Worm (Caenorhabditis elegans): ENCODE measurements around the gene dmd-8.

The dmd-8 gene

ce11 chrV:342346-342745 is 6.1 kb upstream of the dmd-8 start:
- TF ChIP-seq M03D4.4 (tag; optimal IDR thresholded peaks at IDR 0.05) = no peak
- TF ChIP-seq nhr-2 (tag; optimal IDR thresholded peaks at IDR 0.05) = no peak
- TF ChIP-seq lin-32 (GFP tag; optimal IDR thresholded peaks at IDR 0.05) = no peak
- no peak for TF ChIP-seq pha-4 (tag; optimal IDR thresholded peaks at IDR 0.05)
- no peak for TF ChIP-seq lin-13 (tag; optimal IDR thresholded peaks at IDR 0.05)
- TF ChIP-seq ham-2 (GFP tag; optimal IDR thresholded peaks at IDR 0.05) = no peak
- TF ChIP-seq unc-120 (tag; optimal IDR thresholded peaks at IDR 0.05; ENCODE audit: poor library complexity, severe bottlenecking) = no peak
- no peak for TF ChIP-seq ceh-83 (GFP tag; optimal IDR thresholded peaks at IDR 0.05)
- no peak for TF ChIP-seq nhr-237 (tag; optimal IDR thresholded peaks at IDR 0.05)
- TF ChIP-seq elt-3 (tag; optimal IDR thresholded peaks at IDR 0.05) = no peak
- TF ChIP-seq ceh-39 (tag; optimal IDR thresholded peaks at IDR 0.05) = no peak
- TF ChIP-seq ces-1 (GFP tag; optimal IDR thresholded peaks at IDR 0.05) = no peak
- no peak for TF ChIP-seq cnd-1 (tag; optimal IDR thresholded peaks at IDR 0.05)
- no peak for TF ChIP-seq mab-5 (tag; optimal IDR thresholded peaks at IDR 0.05)
- TF ChIP-seq drap-1 (GFP tag; optimal IDR thresholded peaks at IDR 0.05) = no peak

DNA sequence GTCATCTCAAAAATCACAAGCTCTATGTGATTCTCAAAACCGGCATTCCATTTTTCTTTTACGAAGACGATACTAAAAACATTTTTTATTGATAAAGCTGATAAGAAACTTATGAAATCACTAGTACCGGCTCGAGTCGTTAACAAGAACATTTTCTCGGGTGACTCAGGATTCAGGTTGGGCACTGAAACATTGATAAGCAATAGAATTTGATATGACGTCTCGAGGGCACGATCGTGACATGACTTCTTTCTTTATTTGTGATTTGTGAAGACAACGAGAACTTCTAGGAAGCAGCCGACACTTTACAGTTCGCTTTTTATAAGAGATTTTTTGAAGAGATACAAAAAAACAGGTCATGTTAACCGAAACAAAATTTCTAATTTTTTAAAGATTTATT is 2.5 kb downstream of the dmd-8 start:
- TF ChIP-seq bed-3 (GFP tag; optimal IDR thresholded peaks at IDR 0.05) = no peak
- TF ChIP-seq pha-4 (tag; optimal IDR thresholded peaks at IDR 0.05) = no peak
- no peak for TF ChIP-seq flh-1 (GFP tag; optimal IDR thresholded peaks at IDR 0.05)
- TF ChIP-seq nhr-2 (tag; optimal IDR thresholded peaks at IDR 0.05) = no peak
- no peak for TF ChIP-seq nhr-237 (tag; optimal IDR thresholded peaks at IDR 0.05)

ce11 chrV:332585-332984 is 3.7 kb downstream of the dmd-8 start:
- TF ChIP-seq mep-1 (tag; optimal IDR thresholded peaks at IDR 0.05) (no peak), bed-3 (GFP tag; optimal IDR thresholded peaks at IDR 0.05) (no peak), sem-2 (GFP tag; optimal IDR thresholded peaks at IDR 0.05) (no peak), snpc-4 (tag; optimal IDR thresholded peaks at IDR 0.05) (no peak), pha-4 (tag; optimal IDR thresholded peaks at IDR 0.05) (no peak)

ce11 chrV:331245-331644 is 5.0 kb downstream of the dmd-8 start:
- no peak for TF ChIP-seq pha-4 (tag; optimal IDR thresholded peaks at IDR 0.05)
- TF ChIP-seq ceh-43 (GFP tag; optimal IDR thresholded peaks at IDR 0.05) = no peak
- no peak for TF ChIP-seq bed-3 (GFP tag; optimal IDR thresholded peaks at IDR 0.05)
- TF ChIP-seq nhr-76 (tag; optimal IDR thresholded peaks at IDR 0.05) = no peak
- TF ChIP-seq mls-2 (tag; optimal IDR thresholded peaks at IDR 0.05) = no peak
- no peak for TF ChIP-seq lin-32 (GFP tag; optimal IDR thresholded peaks at IDR 0.05)
- TF ChIP-seq snpc-4 (tag; optimal IDR thresholded peaks at IDR 0.05) = no peak
- no peak for TF ChIP-seq ceh-83 (GFP tag; optimal IDR thresholded peaks at IDR 0.05)
- no peak for TF ChIP-seq lsy-2 (tag; optimal IDR thresholded peaks at IDR 0.05)
- no peak for TF ChIP-seq tbx-8 (GFP tag; optimal IDR thresholded peaks at IDR 0.05)
- no peak for TF ChIP-seq ceh-39 (tag; optimal IDR thresholded peaks at IDR 0.05)
- TF ChIP-seq M03D4.4 (tag; optimal IDR thresholded peaks at IDR 0.05) = no peak

ce11 chrV:330625-331024 is 5.6 kb downstream of the dmd-8 start, which contains the start of gene abt-4:
Gene abt-4 (minus strand): TSS chrV:330725.
- TF ChIP-seq bed-3 (GFP tag; optimal IDR thresholded peaks at IDR 0.05) (no peak), lin-32 (GFP tag; optimal IDR thresholded peaks at IDR 0.05) (no peak), ceh-83 (GFP tag; optimal IDR thresholded peaks at IDR 0.05) (no peak), nhr-2 (tag; optimal IDR thresholded peaks at IDR 0.05) (no peak), hlh-1 (tag; optimal IDR thresholded peaks at IDR 0.05) (no peak), ceh-43 (GFP tag; optimal IDR thresholded peaks at IDR 0.05) (no peak), ces-1 (GFP tag; optimal IDR thresholded peaks at IDR 0.05) (no peak), zip-8 (tag; optimal IDR thresholded peaks at IDR 0.05) (no peak), tbx-8 (GFP tag; optimal IDR thresholded peaks at IDR 0.05) (no peak), lin-13 (tag; optimal IDR thresholded peaks at IDR 0.05) (no peak)

- no peak for TF ChIP-seq ztf-11 (tag; optimal IDR thresholded peaks at IDR 0.05)
- no peak for TF ChIP-seq unc-120 (tag; optimal IDR thresholded peaks at IDR 0.05; ENCODE audit: poor library complexity, severe bottlenecking)
- TF ChIP-seq ces-1 (GFP tag; optimal IDR thresholded peaks at IDR 0.05) = no peak
- TF ChIP-seq lin-13 (tag; optimal IDR thresholded peaks at IDR 0.05) = no peak
- TF ChIP-seq drap-1 (GFP tag; optimal IDR thresholded peaks at IDR 0.05) = no peak
- TF ChIP-seq ceh-83 (GFP tag; optimal IDR thresholded peaks at IDR 0.05) = no peak
- TF ChIP-seq flh-1 (GFP tag; optimal IDR thresholded peaks at IDR 0.05) = no peak
- no peak for TF ChIP-seq elt-1 (tag; optimal IDR thresholded peaks at IDR 0.05; ENCODE audit: borderline replicate concordance, insufficient read depth)
- TF ChIP-seq sptf-1 (tag; optimal IDR thresholded peaks at IDR 0.05) = no peak
- TF ChIP-seq elt-3 (tag; optimal IDR thresholded peaks at IDR 0.05) = no peak
- no peak for TF ChIP-seq mab-5 (tag; optimal IDR thresholded peaks at IDR 0.05)
- TF ChIP-seq cnd-1 (tag; optimal IDR thresholded peaks at IDR 0.05) = no peak
- TF ChIP-seq tbx-8 (GFP tag; optimal IDR thresholded peaks at IDR 0.05) = no peak
- TF ChIP-seq sem-2 (GFP tag; optimal IDR thresholded peaks at IDR 0.05) = no peak
- TF ChIP-seq hlh-1 (tag; optimal IDR thresholded peaks at IDR 0.05) = no peak
- TF ChIP-seq nhr-28 (tag; optimal IDR thresholded peaks at IDR 0.05) = no peak
- no peak for TF ChIP-seq zip-8 (tag; optimal IDR thresholded peaks at IDR 0.05)
- no peak for TF ChIP-seq pha-4 (tag; optimal IDR thresholded peaks at IDR 0.05)
These were observed 16.2 kb downstream of the dmd-8 start for ce11 chrV:320009-320408.

Measured in whole organism, mixed stage, embryonic.